Worm (Caenorhabditis elegans) whole organism, L3 larva: ENCODE results near the gene tbc-10.

ENCODE experiments used
- R02D3.7 ChIP-seq: fragments of 150-350 bp; optimal IDR thresholded peaks from 2 replicates; lab custom pipeline; 2014; ENCODE audit warnings: missing biosample characterization, missing genetic modification characterization
- aly-2 ChIP-seq: fragments of 150-350 bp; optimal IDR thresholded peaks from 2 replicates; lab custom pipeline; 2014; ENCODE audit warnings: missing biosample characterization, missing genetic modification characterization
- ama-1 ChIP-seq: fragments of 150-350 bp; optimal IDR thresholded peaks from 2 replicates; lab custom pipeline; 2018
- ceh-28 ChIP-seq: fragments of 150-350 bp; optimal IDR thresholded peaks from 2 replicates; lab custom pipeline; 2014; ENCODE audit warnings: missing biosample characterization, missing genetic modification reagents, missing genetic modification characterization
- ceh-9 ChIP-seq: sonication (generic microtip); optimal IDR thresholded peaks from 2 replicates; lab custom pipeline; 2018; ENCODE audit warnings: missing biosample characterization, missing genetic modification characterization
- daf-12 ChIP-seq: fragments of 150-350 bp; optimal IDR thresholded peaks from 2 replicates; lab custom pipeline; 2014; ENCODE audit warnings: missing biosample characterization, missing genetic modification reagents, missing genetic modification characterization
- egl-27 ChIP-seq: sonication (generic microtip); optimal IDR thresholded peaks from 4 replicates; lab custom pipeline; 2017; ENCODE audit warnings: missing biosample characterization, missing genetic modification reagents, missing genetic modification characterization
- elt-1 ChIP-seq: fragments of 150-350 bp; optimal IDR thresholded peaks from 2 replicates; lab custom pipeline; 2014; ENCODE audit warnings: missing biosample characterization, missing genetic modification characterization
- elt-2 ChIP-seq: sonication (generic microtip); optimal IDR thresholded peaks from 2 replicates; lab custom pipeline; 2016; ENCODE audit warnings: missing genetic modification reagents, mild to moderate bottlenecking, missing genetic modification characterization, missing compliant biosample characterization
- elt-3 ChIP-seq, 3 experiments: fragments of 150-350 bp in 1 of 3; sonication (generic microtip) in 2 of 3; optimal IDR thresholded peaks; 2 replicates in 2 of 3; 4 replicates in 1 of 3; lab custom pipeline; 2014 to 2017; ENCODE audit warnings: missing biosample characterization in 3 of 3, missing genetic modification characterization in 3 of 3
- eor-1 ChIP-seq, 2 experiments: fragments of 150-350 bp; optimal IDR thresholded peaks; 2 replicates each; lab custom pipeline; 2014 to 2018; ENCODE audit warnings: missing biosample characterization in 2 of 2, missing genetic modification characterization in 2 of 2
- fkh-2 ChIP-seq: fragments of 150-350 bp; optimal IDR thresholded peaks from 2 replicates; lab custom pipeline; 2014; ENCODE audit warnings: missing biosample characterization, missing genetic modification reagents, missing genetic modification characterization
- jun-1 ChIP-seq: fragments of 150-350 bp; optimal IDR thresholded peaks from 2 replicates; lab custom pipeline; 2014; ENCODE audit warnings: missing biosample characterization, missing genetic modification reagents, missing genetic modification characterization
- lin-15B ChIP-seq: fragments of 150-350 bp; optimal IDR thresholded peaks from 2 replicates; lab custom pipeline; 2014; ENCODE audit warnings: missing biosample characterization, missing genetic modification characterization
- lin-39 ChIP-seq: fragments of 150-350 bp; optimal IDR thresholded peaks from 2 replicates; lab custom pipeline; 2018; ENCODE audit warnings: missing biosample characterization, missing genetic modification reagents, missing genetic modification characterization
- mdl-1 ChIP-seq: fragments of 150-350 bp; optimal IDR thresholded peaks from 2 replicates; lab custom pipeline; 2014; ENCODE audit warnings: missing biosample characterization, missing genetic modification characterization
- mml-1 ChIP-seq: fragments of 150-350 bp; sonication (generic microtip); optimal IDR thresholded peaks from 3 replicates; lab custom pipeline; 2014; ENCODE audit warnings: missing biosample characterization, missing genetic modification characterization
- nfya-1 ChIP-seq: sonication (generic microtip); optimal IDR thresholded peaks from 2 replicates; lab custom pipeline; 2017; ENCODE audit warnings: missing genetic modification characterization, mild to moderate bottlenecking, missing compliant biosample characterization, antibody characterized with exemption, moderate library complexity; ENCODE audit not compliant: insufficient read depth
- nhr-11 ChIP-seq: fragments of 150-350 bp; optimal IDR thresholded peaks from 2 replicates; lab custom pipeline; 2014; ENCODE audit warnings: missing biosample characterization, missing genetic modification characterization
- nhr-12 ChIP-seq: fragments of 150-350 bp; optimal IDR thresholded peaks from 2 replicates; lab custom pipeline; 2014; ENCODE audit warnings: missing biosample characterization, missing genetic modification characterization
- nhr-23 ChIP-seq: fragments of 150-350 bp; optimal IDR thresholded peaks from 2 replicates; lab custom pipeline; 2014; ENCODE audit warnings: missing biosample characterization, missing genetic modification reagents, missing genetic modification characterization
- nhr-237 ChIP-seq: fragments of 150-350 bp; optimal IDR thresholded peaks from 2 replicates; lab custom pipeline; 2014; ENCODE audit warnings: missing biosample characterization, missing genetic modification characterization
- nhr-28 ChIP-seq: fragments of 150-350 bp; optimal IDR thresholded peaks from 2 replicates; lab custom pipeline; 2014; ENCODE audit warnings: missing biosample characterization, missing genetic modification characterization
- nhr-43 ChIP-seq: sonication (generic microtip); optimal IDR thresholded peaks from 2 replicates; lab custom pipeline; 2016; ENCODE audit warnings: mild to moderate bottlenecking, missing genetic modification characterization, missing compliant biosample characterization; ENCODE audit not compliant: poor library complexity, severe bottlenecking
- nhr-77 ChIP-seq: fragments of 150-350 bp; optimal IDR thresholded peaks from 2 replicates; lab custom pipeline; 2014; ENCODE audit warnings: missing biosample characterization, missing genetic modification characterization
- pha-4 ChIP-seq: fragments of 150-350 bp; optimal IDR thresholded peaks from 2 replicates; lab custom pipeline; 2014; ENCODE audit warnings: missing biosample characterization, missing genetic modification reagents, missing genetic modification characterization
- pqm-1 ChIP-seq: fragments of 150-350 bp; optimal IDR thresholded peaks from 2 replicates; lab custom pipeline; 2017; ENCODE audit warnings: missing biosample characterization, missing genetic modification characterization, inconsistent platforms
- sea-2 ChIP-seq: fragments of 150-350 bp; sonication (generic microtip); optimal IDR thresholded peaks from 4 replicates; lab custom pipeline; 2014; ENCODE audit warnings: missing biosample characterization, missing genetic modification reagents, missing genetic modification characterization
- skn-1 ChIP-seq: fragments of 150-350 bp; optimal IDR thresholded peaks from 2 replicates; lab custom pipeline; 2014; ENCODE audit warnings: missing biosample characterization, missing genetic modification characterization
- unc-39 ChIP-seq: sonication (generic microtip); optimal IDR thresholded peaks from 4 replicates; lab custom pipeline; 2017; ENCODE audit warnings: missing biosample characterization, missing genetic modification characterization
- unc-62 ChIP-seq: fragments of 150-350 bp; sonication (generic microtip); optimal IDR thresholded peaks from 4 replicates; lab custom pipeline; 2014; ENCODE audit warnings: missing biosample characterization, missing genetic modification reagents, missing genetic modification characterization
- ztf-11 ChIP-seq: fragments of 150-350 bp; optimal IDR thresholded peaks from 2 replicates; lab custom pipeline; 2014; ENCODE audit warnings: missing biosample characterization, missing genetic modification characterization
- ztf-4 ChIP-seq: fragments of 150-350 bp; optimal IDR thresholded peaks from 2 replicates; lab custom pipeline; 2014; ENCODE audit warnings: missing biosample characterization, missing genetic modification characterization

The tbc-10 gene

ce11 chrIII:996564-996963 lies 13.5 kb downstream of the tbc-10 start:
- no peak for TF ChIP-seq R02D3.7 (tag; lab: Kevin White, UChicago)
- TF ChIP-seq aly-2 = no peak
- no peak for TF ChIP-seq nhr-28 (tag; lab: Kevin White, UChicago)
- peak; percentile 84 for TF ChIP-seq ceh-28 (tag; lab: Kevin White, UChicago)
- no peak for TF ChIP-seq ztf-11

- no peak for TF ChIP-seq ama-1 (lab: Kevin White, UChicago)
- no peak for TF ChIP-seq fkh-2 (tag; lab: Kevin White, UChicago)
- TF ChIP-seq ceh-28 (tag; lab: Kevin White, UChicago) = peak; percentile 45
- TF ChIP-seq lin-15B = no peak
Measured at ce11 chrIII:998855-999254, 15.8 kb downstream of the tbc-10 start.

ce11 chrIII:1001297-1001696 lies 18.2 kb downstream of the tbc-10 start, which contains the start of gene R06B10.7:
R06B10.7 (minus strand) TSS chrIII:1001397.
- TF ChIP-seq mdl-1 (no peak), mml-1 (tag; lab: Kevin White, UChicago) (no peak), ztf-11 (no peak), unc-62 (GFP tag; lab: Kevin White, UChicago) (no peak), nhr-77 (tag; lab: Kevin White, UChicago) (no peak), egl-27 (no peak), elt-1 (tag; lab: Kevin White, UChicago) (no peak), eor-1 (tag; optimal IDR thresholded peaks at IDR 0.05; lab: Kevin White, UChicago) (no peak), jun-1 (tag; lab: Kevin White, UChicago) (no peak), nhr-12 (no peak), ztf-4 (tag; lab: Kevin White, UChicago) (no peak), skn-1 (tag; lab: Kevin White, UChicago) (no peak), pqm-1 (tag; lab: Kevin White, UChicago) (no peak), nhr-23 (tag; lab: Kevin White, UChicago) (no peak)

- TF ChIP-seq pha-4 (tag; lab: Kevin White, UChicago) = peak; percentile 41
- TF ChIP-seq lin-39 (tag; lab: Kevin White, UChicago) = no peak
- TF ChIP-seq sea-2 (GFP tag; lab: Kevin White, UChicago) = no peak
- TF ChIP-seq elt-2 (tag; lab: Kevin White, UChicago) = peak; percentile 98
- no peak for TF ChIP-seq nhr-43 (tag; lab: Kevin White, UChicago)
- TF ChIP-seq elt-1 (tag; lab: Kevin White, UChicago) = no peak
- TF ChIP-seq R02D3.7 (tag; lab: Kevin White, UChicago) = no peak
- TF ChIP-seq nhr-11 (tag; lab: Kevin White, UChicago) = no peak
- TF ChIP-seq fkh-2 (tag; lab: Kevin White, UChicago) = no peak
- TF ChIP-seq pqm-1 (tag; lab: Kevin White, UChicago) = peak; percentile 96
- no peak for TF ChIP-seq aly-2
- TF ChIP-seq jun-1 (tag; lab: Kevin White, UChicago) = peak; percentile 44
Measured at ce11 chrIII:1002510-1002909, 19.4 kb downstream of the tbc-10 start, which contains the start of gene clec-150. clec-150 (plus strand) TSS chrIII:1002707.

ce11 chrIII:1004464-1004863 lies 21.4 kb downstream of the tbc-10 start:
- no peak for TF ChIP-seq mdl-1
- no peak for TF ChIP-seq ztf-11
- no peak for TF ChIP-seq unc-39 (tag; lab: Kevin White, UChicago)
- no peak for TF ChIP-seq ceh-28 (tag; lab: Kevin White, UChicago)
- no peak for TF ChIP-seq daf-12 (tag; lab: Kevin White, UChicago)
- TF ChIP-seq nfya-1 (tag; lab: Kevin White, UChicago) = no peak
- no peak for TF ChIP-seq nhr-237
- no peak for TF ChIP-seq nhr-28 (tag; lab: Kevin White, UChicago)
- TF ChIP-seq ceh-9 = no peak
- no peak for TF ChIP-seq sea-2 (GFP tag; lab: Kevin White, UChicago)
- no peak for TF ChIP-seq elt-3 (tag; optimal IDR thresholded peaks at IDR 0.05; lab: Kevin White, UChicago)
- TF ChIP-seq ama-1 (lab: Kevin White, UChicago) = no peak
- TF ChIP-seq, all 47 proteins: peak for 0
